Worm (Caenorhabditis elegans): ENCODE measurements around the gene F14F9.6.

The F14F9.6 gene

ce11 chrV:5137919-5138318, 8.4 kb downstream of the F14F9.6 start, which contains the start of gene F14F9.3:
Gene F14F9.3 (plus strand): TSS chrV:5138219.
- TF ChIP-seq unc-62 (GFP tag; optimal IDR thresholded peaks at IDR 0.05), result no peak

- no peak for TF ChIP-seq unc-62 (GFP tag; optimal IDR thresholded peaks at IDR 0.05)
Measured at ce11 chrV:5132441-5132840, 13.9 kb downstream of the F14F9.6 start, which contains the start of gene F14F9.4. Gene F14F9.4 (plus strand): TSS chrV:5132741.

ce11 chrV:5131380-5131779, 14.9 kb downstream of the F14F9.6 start:
- no peak for TF ChIP-seq unc-62 (GFP tag; optimal IDR thresholded peaks at IDR 0.05)

ce11 chrV:5130018-5130417, 16.3 kb downstream of the F14F9.6 start, which contains the start of gene F14F9.8:
Gene F14F9.8 (plus strand): TSS chrV:5130318.
- TF ChIP-seq unc-62 (GFP tag; optimal IDR thresholded peaks at IDR 0.05), result no peak

ce11 chrV:5126793-5127192, 19.5 kb downstream of the F14F9.6 start, which contains the start of gene F14F9.5:
Gene F14F9.5 (plus strand): TSS chrV:5127093.
- no peak for TF ChIP-seq unc-62 (GFP tag; optimal IDR thresholded peaks at IDR 0.05)

ce11 chrV:5119679-5120078, 26.6 kb downstream of the F14F9.6 start, which contains the start of gene sid-1:
Gene sid-1 (plus strand): TSS chrV:5119970.
- no peak for TF ChIP-seq unc-62 (GFP tag; optimal IDR thresholded peaks at IDR 0.05)

- no peak for TF ChIP-seq unc-62 (GFP tag; optimal IDR thresholded peaks at IDR 0.05)
Measured at ce11 chrV:5119109-5119508, 27.2 kb downstream of the F14F9.6 start, which contains the start of gene C04F5.9. Gene C04F5.9 (minus strand): TSS chrV:5119209.

- no peak for TF ChIP-seq unc-62 (GFP tag; optimal IDR thresholded peaks at IDR 0.05)
Measured at ce11 chrV:5113654-5114053, 32.6 kb downstream of the F14F9.6 start, which contains the start of gene C04F5.8. Gene C04F5.8 (minus strand): TSS chrV:5113754.

ce11 chrV:5110684-5111083, 35.6 kb downstream of the F14F9.6 start, which contains the start of gene ugt-63:
Gene ugt-63 (minus strand): TSS chrV:5110772.
- TF ChIP-seq unc-62 (GFP tag; optimal IDR thresholded peaks at IDR 0.05), result no peak

ce11 chrV:5107816-5108215, 38.5 kb downstream of the F14F9.6 start, which contains the start of gene srab-3:
Gene srab-3 (minus strand): TSS chrV:5107916.
- TF ChIP-seq unc-62 (GFP tag; optimal IDR thresholded peaks at IDR 0.05), result no peak

- no peak for TF ChIP-seq unc-62 (GFP tag; optimal IDR thresholded peaks at IDR 0.05)
Measured at ce11 chrV:5104934-5105333, 41.4 kb downstream of the F14F9.6 start, which contains the start of gene srab-2. Gene srab-2 (minus strand): TSS chrV:5105034.

- no peak for TF ChIP-seq unc-62 (GFP tag; optimal IDR thresholded peaks at IDR 0.05)
Measured at ce11 chrV:5102017-5102416, 44.3 kb downstream of the F14F9.6 start, which contains the start of gene srab-1. Gene srab-1 (minus strand): TSS chrV:5102117.

- TF ChIP-seq unc-62 (GFP tag; optimal IDR thresholded peaks at IDR 0.05), result no peak
Measured at ce11 chrV:5098925-5099324, 47.4 kb downstream of the F14F9.6 start, which contains the start of gene unc-46. Gene unc-46 (minus strand): TSS chrV:5099025.

- TF ChIP-seq unc-62 (GFP tag; optimal IDR thresholded peaks at IDR 0.05), result no peak
Measured at ce11 chrV:5097035-5097434, 49.3 kb downstream of the F14F9.6 start, which contains the start of gene C04F5.2. Gene C04F5.2 (minus strand): TSS chrV:5097135.

Data from whole organism, dauer.